Worm (Caenorhabditis elegans): ENCODE results near the gene B0280.17.

B0280.17 gene

ce11 chrIII:7152569-7152968 is 16.7 kb upstream of the B0280.17 start:
- TF ChIP-seq nhr-71 (tag; optimal IDR thresholded peaks at IDR 0.05) (peak; percentile 23), ztf-11 (tag; optimal IDR thresholded peaks at IDR 0.05) (no peak), jun-1 (tag; optimal IDR thresholded peaks at IDR 0.05) (no peak), nhr-237 (tag; optimal IDR thresholded peaks at IDR 0.05) (no peak), dpl-1 (GFP tag; optimal IDR thresholded peaks at IDR 0.05) (no peak), rnt-1 (tag; optimal IDR thresholded peaks at IDR 0.05) (no peak), nhr-12 (tag; optimal IDR thresholded peaks at IDR 0.05) (no peak), grh-1 (GFP tag; IDR thresholded peaks at IDR 0.05) (peak; percentile 74), pax-3 (tag; optimal IDR thresholded peaks at IDR 0.05) (no peak), swsn-7 (tag; optimal IDR thresholded peaks at IDR 0.05) (no peak), nhr-20 (tag; optimal IDR thresholded peaks at IDR 0.05) (peak; percentile 17), blmp-1 (tag; optimal IDR thresholded peaks at IDR 0.05) (no peak), aly-2 (tag; optimal IDR thresholded peaks at IDR 0.05) (no peak), lin-14 (GFP tag; optimal IDR thresholded peaks at IDR 0.05) (peak; percentile 51), vab-15 (tag; optimal IDR thresholded peaks at IDR 0.05) (no peak), snu-23 (GFP tag; optimal IDR thresholded peaks at IDR 0.05) (peak; percentile 13), lsy-2 (tag; optimal IDR thresholded peaks at IDR 0.05) (peak in 1 of 2 experiments; percentile 17), unc-62 (GFP tag; optimal IDR thresholded peaks at IDR 0.05) (no peak), nhr-19 (GFP tag; conservative IDR thresholded peaks at IDR 0.05) (peak; percentile 26; the same call in 1 of the 2 replicates), sox-4 (tag; optimal IDR thresholded peaks at IDR 0.05) (no peak), unc-30 (tag; optimal IDR thresholded peaks at IDR 0.05) (no peak)

DNA sequence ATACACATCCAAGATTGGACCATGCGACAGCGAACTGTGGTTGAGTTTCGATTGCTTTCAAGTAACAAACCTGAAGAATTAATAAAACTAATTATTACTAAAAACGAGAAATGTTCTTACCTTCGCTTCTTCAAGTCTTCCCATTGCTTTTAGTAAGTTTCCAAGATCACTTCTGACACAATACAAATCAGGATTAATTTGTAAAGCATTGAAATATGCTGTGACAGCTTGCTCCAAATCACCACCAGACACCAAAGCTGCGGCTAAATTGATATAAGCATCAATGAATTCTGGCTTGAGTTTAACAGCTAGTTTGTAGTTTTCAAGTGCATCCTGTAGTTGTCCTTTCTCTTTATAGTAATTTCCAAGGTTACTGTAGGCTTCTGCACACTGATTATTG is 14.2 kb upstream of the B0280.17 start:
- no peak for TF ChIP-seq dpl-1 (GFP tag; optimal IDR thresholded peaks at IDR 0.05)
- TF ChIP-seq nhr-19 (GFP tag; conservative IDR thresholded peaks at IDR 0.05) = no peak
- TF ChIP-seq lin-39 (tag; optimal IDR thresholded peaks at IDR 0.05) = no peak
- no peak for TF ChIP-seq sptf-1 (tag; optimal IDR thresholded peaks at IDR 0.05)
- TF ChIP-seq irx-1 (tag; optimal IDR thresholded peaks at IDR 0.05) = no peak
- TF ChIP-seq pqm-1 (tag; optimal IDR thresholded peaks at IDR 0.05) = no peak
- no peak for TF ChIP-seq fkh-10 (GFP tag; optimal IDR thresholded peaks at IDR 0.05)
- no peak for TF ChIP-seq zag-1 (tag; optimal IDR thresholded peaks at IDR 0.05)
- TF ChIP-seq snu-23 (GFP tag; optimal IDR thresholded peaks at IDR 0.05) = no peak
- TF ChIP-seq ceh-88 (GFP tag; IDR thresholded peaks at IDR 0.05) = no peak
- TF ChIP-seq ceh-8 (GFP tag; optimal IDR thresholded peaks at IDR 0.05) = no peak
- TF ChIP-seq hlh-4 (tag; optimal IDR thresholded peaks at IDR 0.05) = no peak
- no peak for TF ChIP-seq zip-4 (GFP tag; optimal IDR thresholded peaks at IDR 0.05)
- no peak for TF ChIP-seq egl-13 (tag; optimal IDR thresholded peaks at IDR 0.05)

ce11 chrIII:7148191-7148590 is 12.3 kb upstream of the B0280.17 start:
- no peak for TF ChIP-seq Y116A8C.19 (tag; optimal IDR thresholded peaks at IDR 0.05; ENCODE audit: borderline replicate concordance)
- TF ChIP-seq efl-1 (optimal IDR thresholded peaks at IDR 0.05) = no peak
- TF ChIP-seq efl-1 (GFP tag; optimal IDR thresholded peaks at IDR 0.05 in 1 of 2) = peak in 1 of 2 experiments; percentile 86
- no peak for TF ChIP-seq rnt-1 (tag; optimal IDR thresholded peaks at IDR 0.05)
- no peak for TF ChIP-seq pax-3 (tag; optimal IDR thresholded peaks at IDR 0.05)
- TF ChIP-seq ceh-63 (GFP tag; optimal IDR thresholded peaks at IDR 0.05) = no peak
- no peak for TF ChIP-seq egl-27 (tag; optimal IDR thresholded peaks at IDR 0.05)

ce11 chrIII:7146341-7146740 is 10.4 kb upstream of the B0280.17 start:
- no peak for TF ChIP-seq nhr-237 (tag; optimal IDR thresholded peaks at IDR 0.05)
- TF ChIP-seq isw-1 (GFP tag; IDR thresholded peaks at IDR 0.05) = no peak
- no peak for TF ChIP-seq fkh-4 (tag; optimal IDR thresholded peaks at IDR 0.05; ENCODE audit: borderline replicate concordance)
- TF ChIP-seq swsn-7 (tag; optimal IDR thresholded peaks at IDR 0.05) = no peak
- no peak for TF ChIP-seq efl-3 (GFP tag; optimal IDR thresholded peaks at IDR 0.05)
- no peak for TF ChIP-seq lir-3 (tag; optimal IDR thresholded peaks at IDR 0.05; ENCODE audit: poor library complexity)
- TF ChIP-seq mab-9 (GFP tag; IDR thresholded peaks at IDR 0.05) = no peak
- TF ChIP-seq mep-1 (tag; optimal IDR thresholded peaks at IDR 0.05) = no peak
- no peak for TF ChIP-seq egl-27 (tag; optimal IDR thresholded peaks at IDR 0.05)
- no peak for TF ChIP-seq nhr-85 (tag)
- no peak for TF ChIP-seq nhr-19 (GFP tag; conservative IDR thresholded peaks at IDR 0.05)
- TF ChIP-seq skn-1 (tag; optimal IDR thresholded peaks at IDR 0.05) = no peak
- TF ChIP-seq lin-14 (GFP tag; optimal IDR thresholded peaks at IDR 0.05) = no peak
- TF ChIP-seq tbx-2 (tag; optimal IDR thresholded peaks at IDR 0.05) = no peak
